Worm (Caenorhabditis elegans): ENCODE data around the gene ddl-1.
A peak's percentile ranks its signal among the peaks of the same experiment; 100 is the strongest.

ddl-1 gene

ce11 chrII:5605538-5605945 lies 42.6 kb downstream of the ddl-1 start:
- TF ChIP-seq mcd-1 (GFP tag; IDR thresholded peaks at IDR 0.05) (0 out of 2 replicates have a peak, but pooled peaks have one; percentile 14), F37B4.10 (GFP tag; IDR thresholded peaks at IDR 0.05) (no peak), hmg-1.2 (GFP tag; IDR thresholded peaks at IDR 0.05) (0 out of 2 replicates have a peak, but pooled peaks have one; percentile 14), die-1 (tag; optimal IDR thresholded peaks at IDR 0.05) (peak; percentile 49), cebp-1 (GFP tag; IDR thresholded peaks at IDR 0.05) (no peak), cebp-1 (tag; optimal IDR thresholded peaks at IDR 0.05) (no peak), somi-1 (GFP tag; optimal IDR thresholded peaks at IDR 0.05) (peak; percentile 77), K11D2.4 (GFP tag; IDR thresholded peaks at IDR 0.05) (0 out of 2 replicates have a peak, but pooled peaks have one; percentile 25), snpc-4 (GFP tag; optimal IDR thresholded peaks at IDR 0.05) (no peak), snpc-4 (tag; optimal IDR thresholded peaks at IDR 0.05) (peak in 1 of 4 experiments; percentile 40), ztf-26 (tag; optimal IDR thresholded peaks at IDR 0.05) (peak; percentile 88), lin-40 (tag; optimal IDR thresholded peaks at IDR 0.05) (peak; percentile 80), egl-18 (GFP tag; IDR thresholded peaks at IDR 0.05) (no peak), nhr-80 (tag; optimal IDR thresholded peaks at IDR 0.05) (peak; percentile 54), xnd-1 (tag; optimal IDR thresholded peaks at IDR 0.05) (no peak)

DNA sequence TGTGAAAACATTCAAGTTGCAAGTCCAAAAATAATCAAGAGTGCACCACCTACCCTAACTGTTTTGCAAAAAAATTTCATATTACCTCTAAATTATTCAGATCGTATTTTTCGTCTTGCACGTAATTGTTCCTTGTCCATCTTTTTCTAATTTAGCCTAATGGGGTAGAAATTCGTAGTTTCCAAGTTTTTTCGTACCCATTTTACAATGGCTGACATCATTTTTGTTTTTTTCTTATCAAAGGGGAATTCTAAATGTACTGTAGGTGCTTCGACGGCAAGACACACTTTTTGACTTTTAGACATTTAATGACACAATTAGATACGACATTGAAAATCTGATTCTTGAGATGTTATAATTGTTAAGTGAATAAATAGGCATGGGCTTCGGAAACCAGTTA lies 43.7 kb downstream of the ddl-1 start:
- TF ChIP-seq Y79H2A.3 (GFP tag; conservative IDR thresholded peaks at IDR 0.05) = no peak
- TF ChIP-seq rec-8 (tag; optimal IDR thresholded peaks at IDR 0.05) = no peak

DNA sequence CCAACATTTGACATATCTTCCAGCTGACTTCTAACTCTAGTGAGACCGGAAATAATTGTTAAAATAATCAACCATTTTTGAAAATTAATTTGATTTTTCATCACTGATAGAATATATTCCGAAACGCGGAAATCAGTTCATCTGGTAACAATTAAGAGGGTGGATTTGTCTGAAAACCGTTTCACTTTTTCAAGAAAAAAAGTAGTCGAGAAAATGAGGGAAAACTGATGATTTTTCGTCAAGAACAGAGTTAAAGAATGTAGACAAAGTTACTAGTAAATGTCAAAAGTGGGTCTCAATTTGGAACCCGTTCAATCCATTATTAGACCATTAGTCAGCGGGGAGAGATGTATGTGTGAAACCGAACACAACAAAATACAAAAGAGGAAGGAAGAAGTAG lies 45.0 kb downstream of the ddl-1 start, which contains the start of gene C17G10.6:
Gene C17G10.6, minus strand, starts transcription at position 101 of the 400 bp plus-strand sequence.
- TF ChIP-seq bed-2 (GFP tag; IDR thresholded peaks at IDR 0.05) (no peak), K12H6.12 (tag; optimal IDR thresholded peaks at IDR 0.05) (no peak), F52B5.7 (tag; optimal IDR thresholded peaks at IDR 0.05) (no peak), D2030.7 (GFP tag; IDR thresholded peaks at IDR 0.05) (no peak), zim-3 (tag; optimal IDR thresholded peaks at IDR 0.05) (no peak), ztf-18 (tag; optimal IDR thresholded peaks at IDR 0.05) (no peak), aptf-3 (GFP tag; IDR thresholded peaks at IDR 0.05) (no peak), attf-6 (GFP tag; IDR thresholded peaks at IDR 0.05) (no peak), dox-1 (GFP tag; IDR thresholded peaks at IDR 0.05) (no peak), ztf-6 (GFP tag; IDR thresholded peaks at IDR 0.05) (no peak)

- TF ChIP-seq attf-5 (GFP tag; optimal IDR thresholded peaks at IDR 0.05) (no peak), lin-54 (GFP tag; optimal IDR thresholded peaks at IDR 0.05) (peak; percentile 49), F49E8.2 (tag; optimal IDR thresholded peaks at IDR 0.05; ENCODE audit: insufficient read depth) (peak; percentile 88), tlf-1 (GFP tag; optimal IDR thresholded peaks at IDR 0.05) (peak; percentile 34), hmg-1.2 (GFP tag; IDR thresholded peaks at IDR 0.05) (peak; percentile 90), akir-1 (GFP tag; optimal IDR thresholded peaks at IDR 0.05) (no peak), sptf-2 (GFP tag; optimal IDR thresholded peaks at IDR 0.05) (no peak), F23B12.7 (tag; optimal IDR thresholded peaks at IDR 0.05; ENCODE audit: insufficient read depth) (peak; percentile 77), B0336.3 (GFP tag; IDR thresholded peaks at IDR 0.05) (peak; percentile 78), ceh-27 (GFP tag; optimal IDR thresholded peaks at IDR 0.05) (peak; percentile 4), xnd-1 (tag; optimal IDR thresholded peaks at IDR 0.05) (peak; percentile 57), rec-8 (tag; optimal IDR thresholded peaks at IDR 0.05) (no peak), hsf-1 (GFP tag; IDR thresholded peaks at IDR 0.05) (no peak), mes-4 (tag; optimal IDR thresholded peaks at IDR 0.05) (no peak), nhr-179 (tag; optimal IDR thresholded peaks at IDR 0.05) (no peak), snpc-3.4 (tag; optimal IDR thresholded peaks at IDR 0.05) (peak; percentile 97), F57A8.1 (GFP tag; optimal IDR thresholded peaks at IDR 0.05) (no peak), ceh-58 (GFP tag; IDR thresholded peaks at IDR 0.05) (no peak), ztf-28 (GFP tag; IDR thresholded peaks at IDR 0.05) (no peak), pbrm-1 (GFP tag; IDR thresholded peaks at IDR 0.05) (peak; percentile 89)
These were observed 48.7 kb downstream of the ddl-1 start, which contains the start of gene C17G10.10 for ce11 chrII:5599326-5600044. Gene C17G10.10, minus strand, starts transcription at chrII:5599376.

Data from whole organism, young adult.